Fruit fly (Drosophila melanogaster) whole organism, prepupa: Measurements from ENCODE around the gene CG34175.

Source experiments
- CG10669 ChIP-seq: fragments of 200-800 bp; sonication (Bioruptor generic); optimal IDR thresholded peaks from 3 replicates; lab custom pipeline; 2018; ENCODE audit warnings: missing biosample characterization, mild to moderate bottlenecking, missing genetic modification characterization, moderate library complexity
- CG31627 ChIP-seq: fragments of 200-800 bp; sonication (Bioruptor generic); optimal IDR thresholded peaks from 3 replicates; lab custom pipeline; 2016; ENCODE audit warnings: missing biosample characterization, missing genetic modification characterization
- CG34406 ChIP-seq: fragments of 200-800 bp; sonication (Bioruptor generic); optimal IDR thresholded peaks from 3 replicates; lab custom pipeline; 2016; ENCODE audit warnings: missing biosample characterization, missing genetic modification characterization
- CG6792 ChIP-seq: fragments of 200-800 bp; sonication (Bioruptor generic); optimal IDR thresholded peaks from 3 replicates; lab custom pipeline; 2016; ENCODE audit warnings: missing biosample characterization, missing genetic modification characterization
- Hr4 ChIP-seq: fragments of 200-800 bp; sonication (Bioruptor generic); optimal IDR thresholded peaks from 3 replicates; lab custom pipeline; 2016; ENCODE audit warnings: missing biosample characterization, missing genetic modification characterization
- Lpt ChIP-seq: fragments of 200-800 bp; sonication (Bioruptor generic); optimal IDR thresholded peaks from 3 replicates; lab custom pipeline; 2016; ENCODE audit warnings: missing biosample characterization, missing genetic modification characterization
- Sox102F ChIP-seq: fragments of 200-800 bp; sonication (Bioruptor generic); optimal IDR thresholded peaks from 2 replicates; lab custom pipeline; 2016; ENCODE audit warnings: missing biosample characterization, mild to moderate bottlenecking, missing genetic modification characterization

dm6 chr2L:3370920-3371319 lies 26.9 kb upstream of the CG34175 start:
- TF ChIP-seq CG34406 (GFP tag; lab: Kevin White, UChicago) (no peak), Hr4 (GFP tag; lab: Kevin White, UChicago) (no peak), CG31627 (no peak), Lpt (GFP tag; lab: Kevin White, UChicago) (no peak), Sox102F (GFP tag; lab: Kevin White, UChicago) (no peak), CG6792 (GFP tag; lab: Kevin White, UChicago) (no peak), CG10669 (GFP tag; lab: Kevin White, UChicago) (no peak)
